Worm (Caenorhabditis elegans) whole organism, mixed stage, embryonic: ENCODE data around the gene mam-4.

Experiments used
- M03D4.4 ChIP-seq: sonication (generic microtip); optimal IDR thresholded peaks from 2 replicates; lab custom pipeline; 2017; ENCODE audit warnings: mild to moderate bottlenecking, missing genetic modification characterization, missing compliant biosample characterization
- bed-3 ChIP-seq: fragments of 200-800 bp; sonication (Bioruptor generic); optimal IDR thresholded peaks from 3 replicates; lab custom pipeline; 2018; ENCODE audit warnings: mild to moderate bottlenecking, missing genetic modification characterization, moderate library complexity, missing compliant biosample characterization
- blmp-1 ChIP-seq: fragments of 150-350 bp; optimal IDR thresholded peaks from 2 replicates; lab custom pipeline; 2014; ENCODE audit warnings: missing biosample characterization, missing genetic modification characterization
- ceh-39 ChIP-seq: fragments of 150-350 bp; optimal IDR thresholded peaks from 2 replicates; lab custom pipeline; 2014; ENCODE audit warnings: missing biosample characterization, missing genetic modification characterization
- ceh-43 ChIP-seq: fragments of 200-800 bp; sonication (Bioruptor generic); optimal IDR thresholded peaks from 2 replicates; lab custom pipeline; 2018; ENCODE audit warnings: mild to moderate bottlenecking, missing genetic modification characterization, moderate library complexity, missing compliant biosample characterization
- ceh-83 ChIP-seq: fragments of 200-800 bp; sonication (Bioruptor generic); optimal IDR thresholded peaks from 2 replicates; lab custom pipeline; 2018; ENCODE audit warnings: mild to moderate bottlenecking, missing genetic modification characterization, missing compliant biosample characterization
- ces-1 ChIP-seq: fragments of 150-350 bp; optimal IDR thresholded peaks from 2 replicates; lab custom pipeline; 2014; ENCODE audit warnings: missing biosample characterization, missing genetic modification reagents, missing genetic modification characterization
- drap-1 ChIP-seq: fragments of 200-800 bp; sonication (Bioruptor generic); optimal IDR thresholded peaks from 3 replicates; lab custom pipeline; 2018; ENCODE audit warnings: mild to moderate bottlenecking, missing genetic modification characterization, missing compliant biosample characterization
- elt-1 ChIP-seq: sonication (generic microtip); optimal IDR thresholded peaks from 2 replicates; lab custom pipeline; 2017; ENCODE audit warnings: missing genetic modification characterization, mild to moderate bottlenecking, missing compliant biosample characterization, antibody characterized with exemption, moderate library complexity, borderline replicate concordance; ENCODE audit not compliant: insufficient read depth
- elt-3 ChIP-seq: fragments of 150-350 bp; optimal IDR thresholded peaks from 2 replicates; lab custom pipeline; 2014; ENCODE audit warnings: missing biosample characterization, missing genetic modification characterization
- flh-1 ChIP-seq: fragments of 200-800 bp; sonication (Bioruptor generic); optimal IDR thresholded peaks from 2 replicates; lab custom pipeline; 2018; ENCODE audit warnings: mild to moderate bottlenecking, missing genetic modification characterization, moderate library complexity, missing compliant biosample characterization
- ham-2 ChIP-seq: fragments of 200-800 bp; sonication (Bioruptor generic); optimal IDR thresholded peaks from 2 replicates; lab custom pipeline; 2018; ENCODE audit warnings: mild to moderate bottlenecking, missing genetic modification characterization, missing compliant biosample characterization
- hlh-1 ChIP-seq: fragments of 150-350 bp; optimal IDR thresholded peaks from 2 replicates; lab custom pipeline; 2014; ENCODE audit warnings: missing biosample characterization, missing genetic modification reagents, missing genetic modification characterization
- lin-13 ChIP-seq: fragments of 150-350 bp; optimal IDR thresholded peaks from 2 replicates; lab custom pipeline; 2014; ENCODE audit warnings: missing biosample characterization, missing genetic modification characterization
- lin-32 ChIP-seq: fragments of 200-800 bp; sonication (Bioruptor generic); optimal IDR thresholded peaks from 2 replicates; lab custom pipeline; 2018; ENCODE audit warnings: mild to moderate bottlenecking, missing genetic modification characterization, missing compliant biosample characterization
- lsy-2 ChIP-seq: fragments of 150-350 bp; optimal IDR thresholded peaks from 2 replicates; lab custom pipeline; 2014; ENCODE audit warnings: missing biosample characterization, missing genetic modification characterization
- mep-1 ChIP-seq: fragments of 150-350 bp; optimal IDR thresholded peaks from 2 replicates; lab custom pipeline; 2017; ENCODE audit warnings: missing biosample characterization, missing genetic modification reagents, missing genetic modification characterization, inconsistent platforms
- nhr-12 ChIP-seq: fragments of 150-350 bp; optimal IDR thresholded peaks from 2 replicates; lab custom pipeline; 2014; ENCODE audit warnings: missing biosample characterization, missing genetic modification characterization
- nhr-2 ChIP-seq: fragments of 150-350 bp; optimal IDR thresholded peaks from 2 replicates; lab custom pipeline; 2014; ENCODE audit warnings: missing biosample characterization, missing genetic modification characterization
- nhr-28 ChIP-seq: fragments of 150-350 bp; optimal IDR thresholded peaks from 2 replicates; lab custom pipeline; 2014; ENCODE audit warnings: missing biosample characterization, missing genetic modification characterization
- pha-4 ChIP-seq: fragments of 150-350 bp; optimal IDR thresholded peaks from 2 replicates; lab custom pipeline; 2018; ENCODE audit warnings: missing biosample characterization, missing genetic modification reagents, missing genetic modification characterization
- snpc-4 ChIP-seq: fragments of 150-350 bp; optimal IDR thresholded peaks from 2 replicates; lab custom pipeline; 2014; ENCODE audit warnings: missing biosample characterization, missing genetic modification characterization
- sptf-1 ChIP-seq: sonication (generic microtip); optimal IDR thresholded peaks from 2 replicates; lab custom pipeline; 2017; ENCODE audit warnings: mild to moderate bottlenecking, missing genetic modification characterization, moderate library complexity, missing compliant biosample characterization
- tbx-8 ChIP-seq: fragments of 200-800 bp; sonication (Bioruptor generic); optimal IDR thresholded peaks from 2 replicates; lab custom pipeline; 2018; ENCODE audit warnings: mild to moderate bottlenecking, missing genetic modification characterization, moderate library complexity, missing compliant biosample characterization
- unc-120 ChIP-seq: sonication (generic microtip); optimal IDR thresholded peaks from 2 replicates; lab custom pipeline; 2017; ENCODE audit warnings: missing genetic modification characterization, missing compliant biosample characterization; ENCODE audit not compliant: poor library complexity, severe bottlenecking
- unc-62 ChIP-seq: fragments of 150-350 bp; optimal IDR thresholded peaks from 2 replicates; lab custom pipeline; 2014; ENCODE audit warnings: missing biosample characterization, missing genetic modification reagents, missing genetic modification characterization

mam-4 gene

ce11 chrV:11298632-11299031 lies 50.7 kb downstream of the mam-4 start, which contains the start of gene T03F7.5:
Gene T03F7.5 (minus strand): TSS chrV:11298732.
- TF ChIP-seq ceh-83 (GFP tag; lab: Kevin White, UChicago) (no peak), hlh-1 (tag; lab: Kevin White, UChicago) (no peak), elt-3 (tag; lab: Kevin White, UChicago) (no peak), nhr-12 (tag; lab: Kevin White, UChicago) (no peak), blmp-1 (tag; lab: Kevin White, UChicago) (no peak), drap-1 (GFP tag; lab: Kevin White, UChicago) (no peak), lin-13 (no peak), lsy-2 (no peak), pha-4 (no peak), unc-62 (GFP tag; lab: Kevin White, UChicago) (no peak), snpc-4 (tag; lab: Kevin White, UChicago) (no peak), nhr-2 (no peak), tbx-8 (GFP tag; lab: Kevin White, UChicago) (no peak), ham-2 (GFP tag; lab: Kevin White, UChicago) (no peak), sptf-1 (tag; lab: Kevin White, UChicago) (no peak), nhr-28 (tag; lab: Kevin White, UChicago) (no peak)

- TF ChIP-seq ceh-83 (GFP tag; lab: Kevin White, UChicago) (no peak), sptf-1 (tag; lab: Kevin White, UChicago) (no peak), elt-1 (tag; lab: Kevin White, UChicago) (no peak), ceh-39 (tag; lab: Kevin White, UChicago) (no peak), lin-13 (no peak), mep-1 (tag; lab: Kevin White, UChicago) (no peak), lin-32 (GFP tag; lab: Kevin White, UChicago) (no peak), nhr-2 (no peak), hlh-1 (tag; lab: Kevin White, UChicago) (no peak), M03D4.4 (tag; lab: Kevin White, UChicago) (no peak), tbx-8 (GFP tag; lab: Kevin White, UChicago) (no peak), ham-2 (GFP tag; lab: Kevin White, UChicago) (no peak)
Measured at ce11 chrV:11299406-11299805, 51.5 kb downstream of the mam-4 start.

ce11 chrV:11300539-11300938 lies 52.6 kb downstream of the mam-4 start, which contains the start of gene srh-47:
Gene srh-47 (minus strand): TSS chrV:11300639.
- TF ChIP-seq nhr-12 (tag; lab: Kevin White, UChicago): no peak
- TF ChIP-seq ceh-39 (tag; lab: Kevin White, UChicago): no peak
- no peak for TF ChIP-seq unc-120 (tag; lab: Kevin White, UChicago)
- no peak for TF ChIP-seq ceh-43 (GFP tag; lab: Kevin White, UChicago)
- TF ChIP-seq blmp-1 (tag; lab: Kevin White, UChicago): no peak
- no peak for TF ChIP-seq bed-3 (GFP tag; lab: Kevin White, UChicago)
- no peak for TF ChIP-seq tbx-8 (GFP tag; lab: Kevin White, UChicago)
- no peak for TF ChIP-seq ces-1
- no peak for TF ChIP-seq elt-1 (tag; lab: Kevin White, UChicago)
- no peak for TF ChIP-seq drap-1 (GFP tag; lab: Kevin White, UChicago)
- no peak for TF ChIP-seq lsy-2
- no peak for TF ChIP-seq pha-4
- TF ChIP-seq flh-1 (GFP tag; lab: Kevin White, UChicago): no peak
